Worm (Caenorhabditis elegans) whole organism, L3 larva: ENCODE data around the gene T01D3.3.

Experiments
- nhr-237 ChIP-seq: fragments of 150-350 bp; optimal IDR thresholded peaks from 2 replicates; lab custom pipeline; 2014; ENCODE audit warnings: missing biosample characterization, missing genetic modification characterization
- snpc-4 ChIP-seq: fragments of 150-350 bp; optimal IDR thresholded peaks from 2 replicates; lab custom pipeline; 2014; ENCODE audit warnings: missing biosample characterization, missing genetic modification characterization
- unc-62 ChIP-seq: fragments of 150-350 bp; sonication (generic microtip); optimal IDR thresholded peaks from 4 replicates; lab custom pipeline; 2014; ENCODE audit warnings: missing biosample characterization, missing genetic modification reagents, missing genetic modification characterization

- TF ChIP-seq snpc-4 (tag; lab: Kevin White, UChicago), result no peak
- TF ChIP-seq unc-62 (GFP tag; lab: Kevin White, UChicago), result no peak
- TF ChIP-seq nhr-237 (tag; lab: Kevin White, UChicago), result no peak
Measured at ce11 chrV:13660115-13660514, 44.0 kb upstream of the T01D3.3 start.
